Worm (Caenorhabditis elegans): ENCODE results near the gene F53B1.3.

F53B1.3 gene

ce11 chrX:2089434-2089833 lies 16.0 kb upstream of the F53B1.3 start, which contains the start of gene lsy-2 (continued):
- TF ChIP-seq nhr-76 (tag; optimal IDR thresholded peaks at IDR 0.05) (no peak), unc-30 (tag; optimal IDR thresholded peaks at IDR 0.05) (no peak), nhr-19 (GFP tag; conservative IDR thresholded peaks at IDR 0.05) (no peak), pag-3 (tag; optimal IDR thresholded peaks at IDR 0.05; ENCODE audit: borderline replicate concordance, insufficient read depth) (no peak), efl-1 (optimal IDR thresholded peaks at IDR 0.05) (peak; percentile 36 to 78), efl-1 (GFP tag; optimal IDR thresholded peaks at IDR 0.05 in 1 of 2) (peak; percentile 76 to 97), nhr-90 (tag; optimal IDR thresholded peaks at IDR 0.05; ENCODE audit: poor library complexity) (peak; percentile 38), jun-1 (tag; optimal IDR thresholded peaks at IDR 0.05) (no peak), lin-35 (GFP tag; optimal IDR thresholded peaks at IDR 0.05) (peak; percentile 66 to 88), swsn-7 (tag; optimal IDR thresholded peaks at IDR 0.05) (peak; percentile 40), ama-1 (optimal IDR thresholded peaks at IDR 0.05) (no peak), egl-27 (tag; optimal IDR thresholded peaks at IDR 0.05) (no peak), ceh-88 (GFP tag; IDR thresholded peaks at IDR 0.05) (no peak), ets-5 (GFP tag; IDR thresholded peaks at IDR 0.05) (no peak), lin-39 (tag; optimal IDR thresholded peaks at IDR 0.05) (no peak), F16B12.6 (tag; optimal IDR thresholded peaks at IDR 0.05) (peak; percentile 32), mdl-1 (tag; optimal IDR thresholded peaks at IDR 0.05) (peak in 1 of 2 experiments; percentile 48), ceh-90 (tag; optimal IDR thresholded peaks at IDR 0.05) (no peak), lir-3 (tag; optimal IDR thresholded peaks at IDR 0.05; ENCODE audit: poor library complexity) (no peak), nhr-237 (tag; optimal IDR thresholded peaks at IDR 0.05) (no peak), mab-9 (GFP tag; IDR thresholded peaks at IDR 0.05) (no peak), nhr-20 (tag; optimal IDR thresholded peaks at IDR 0.05) (peak; percentile 53), xbp-1 (tag; optimal IDR thresholded peaks at IDR 0.05) (peak; percentile 35), blmp-1 (tag; optimal IDR thresholded peaks at IDR 0.05) (peak; percentile 55), pax-3 (tag; optimal IDR thresholded peaks at IDR 0.05) (no peak), rnt-1 (tag; optimal IDR thresholded peaks at IDR 0.05) (peak; percentile 53), C16A3.4 (tag; optimal IDR thresholded peaks at IDR 0.05) (peak; percentile 64), dpl-1 (GFP tag; optimal IDR thresholded peaks at IDR 0.05) (peak; percentile 75 to 79 (median 76))

ce11 chrX:2090493-2090892 lies 14.9 kb upstream of the F53B1.3 start:
- TF ChIP-seq mep-1 (tag; optimal IDR thresholded peaks at IDR 0.05) (peak; percentile 30), sox-4 (tag; optimal IDR thresholded peaks at IDR 0.05) (no peak), unc-86 (tag; optimal IDR thresholded peaks at IDR 0.05) (no peak), grh-1 (GFP tag; IDR thresholded peaks at IDR 0.05) (no peak), lin-35 (GFP tag; optimal IDR thresholded peaks at IDR 0.05) (peak in 1 of 2 experiments; percentile 77), ceh-90 (tag; optimal IDR thresholded peaks at IDR 0.05) (no peak), Y116A8C.19 (tag; optimal IDR thresholded peaks at IDR 0.05; ENCODE audit: borderline replicate concordance) (no peak), lin-14 (GFP tag; optimal IDR thresholded peaks at IDR 0.05) (peak; percentile 31), blmp-1 (tag; optimal IDR thresholded peaks at IDR 0.05) (peak; percentile 24), snu-23 (GFP tag; optimal IDR thresholded peaks at IDR 0.05) (peak; percentile 19), nhr-85 (tag) (peak; percentile 44), dsc-1 (tag; optimal IDR thresholded peaks at IDR 0.05) (no peak), efl-3 (GFP tag; optimal IDR thresholded peaks at IDR 0.05) (no peak), efl-1 (optimal IDR thresholded peaks at IDR 0.05) (no peak), efl-1 (GFP tag; optimal IDR thresholded peaks at IDR 0.05 in 1 of 2) (peak in 1 of 2 experiments; percentile 93), hlh-17 (GFP tag; optimal IDR thresholded peaks at IDR 0.05; ENCODE audit: borderline replicate concordance) (no peak), lin-15B (tag; optimal IDR thresholded peaks at IDR 0.05) (no peak), mdl-1 (tag; optimal IDR thresholded peaks at IDR 0.05) (peak in 1 of 2 experiments; percentile 8), elt-2 (tag; optimal IDR thresholded peaks at IDR 0.05) (peak; percentile 73), ets-5 (GFP tag; IDR thresholded peaks at IDR 0.05) (no peak), nhr-90 (tag; optimal IDR thresholded peaks at IDR 0.05; ENCODE audit: poor library complexity) (peak; percentile 44), zip-4 (GFP tag; optimal IDR thresholded peaks at IDR 0.05) (no peak), lir-3 (tag; optimal IDR thresholded peaks at IDR 0.05; ENCODE audit: poor library complexity) (no peak), nhr-71 (tag; optimal IDR thresholded peaks at IDR 0.05) (peak; percentile 29), tbx-2 (tag; optimal IDR thresholded peaks at IDR 0.05) (no peak), egl-13 (tag; optimal IDR thresholded peaks at IDR 0.05) (no peak), mab-9 (GFP tag; IDR thresholded peaks at IDR 0.05) (no peak), nhr-77 (tag; optimal IDR thresholded peaks at IDR 0.05) (no peak), unc-130 (tag; optimal IDR thresholded peaks at IDR 0.05) (no peak), ceh-8 (GFP tag; optimal IDR thresholded peaks at IDR 0.05) (no peak), egl-27 (tag; optimal IDR thresholded peaks at IDR 0.05) (no peak), snpc-4 (tag; optimal IDR thresholded peaks at IDR 0.05) (peak; percentile 6), vab-15 (tag; optimal IDR thresholded peaks at IDR 0.05) (no peak), nhr-20 (tag; optimal IDR thresholded peaks at IDR 0.05) (peak; percentile 50)

Measured in whole organism, L1 larva.